Worm (Caenorhabditis elegans) whole organism, young adult: ENCODE results near the gene srw-13.
A peak's percentile ranks its signal among the peaks of the same experiment; 100 is the strongest.

Experiments
- B0019.2 ChIP-seq: fragments of 200-800 bp; sonication (Bioruptor generic); conservative IDR thresholded peaks from 2 replicates; pipeline ENCODE4 v1.3.6; 2022; ENCODE audit warnings: missing genetic modification reagents, missing genetic modification characterization, missing compliant biosample characterization
- D2030.7 ChIP-seq: fragments of 200-800 bp; sonication (Bioruptor generic); IDR thresholded peaks from 2 replicates; pipeline ENCODE4 v1.3.6; 2022; ENCODE audit warnings: missing genetic modification reagents, missing genetic modification characterization, missing compliant biosample characterization
- F10E7.11 ChIP-seq: sonication (generic microtip); optimal IDR thresholded peaks from 2 replicates; lab custom pipeline; 2017; ENCODE audit warnings: mild to moderate bottlenecking, missing genetic modification characterization, moderate library complexity, missing compliant biosample characterization
- F23B12.7 ChIP-seq: sonication (generic microtip); optimal IDR thresholded peaks from 2 replicates; lab custom pipeline; 2017; ENCODE audit warnings: missing genetic modification characterization, mild to moderate bottlenecking, missing compliant biosample characterization, antibody characterized with exemption, moderate library complexity; ENCODE audit not compliant: insufficient read depth
- F33H1.4 ChIP-seq: fragments of 200-800 bp; sonication (Bioruptor generic); IDR thresholded peaks from 2 replicates; pipeline ENCODE4 v1.3.6; 2022; ENCODE audit warnings: missing genetic modification reagents, missing genetic modification characterization, missing compliant biosample characterization
- F49E8.2 ChIP-seq: sonication (generic microtip); optimal IDR thresholded peaks from 3 replicates; lab custom pipeline; 2017; ENCODE audit warnings: missing genetic modification characterization, mild to moderate bottlenecking, missing compliant biosample characterization, antibody characterized with exemption, moderate library complexity; ENCODE audit not compliant: insufficient read depth
- F52B5.7 ChIP-seq: sonication (generic microtip); optimal IDR thresholded peaks from 2 replicates; lab custom pipeline; 2016; ENCODE audit warnings: mild to moderate bottlenecking, missing genetic modification characterization, missing compliant biosample characterization
- F55B11.4 ChIP-seq: sonication (generic microtip); optimal IDR thresholded peaks from 2 replicates; lab custom pipeline; 2016; ENCODE audit warnings: missing compliant biosample characterization, missing genetic modification characterization, borderline replicate concordance; ENCODE audit not compliant: insufficient read depth
- T26A5.8 ChIP-seq: sonication (generic microtip); optimal IDR thresholded peaks from 2 replicates; lab custom pipeline; 2016; ENCODE audit warnings: missing genetic modification characterization, missing compliant biosample characterization
- akir-1 ChIP-seq: fragments of 200-800 bp; sonication (Bioruptor generic); optimal IDR thresholded peaks from 2 replicates; lab custom pipeline; 2018; ENCODE audit warnings: mild to moderate bottlenecking, missing genetic modification characterization, moderate library complexity, missing compliant biosample characterization
- aptf-2 ChIP-seq: fragments of 200-800 bp; sonication (Bioruptor generic); conservative IDR thresholded peaks from 2 replicates; pipeline ENCODE4 v1.3.6; 2022; ENCODE audit warnings: missing genetic modification reagents, missing genetic modification characterization, missing compliant biosample characterization
- aptf-3 ChIP-seq: fragments of 200-800 bp; sonication (Bioruptor generic); IDR thresholded peaks from 2 replicates; pipeline ENCODE4 v1.3.6; 2022; ENCODE audit warnings: missing genetic modification characterization, missing compliant biosample characterization
- athp-1 ChIP-seq: sonication (generic microtip); optimal IDR thresholded peaks from 2 replicates; lab custom pipeline; 2017; ENCODE audit warnings: mild to moderate bottlenecking, missing genetic modification characterization, missing compliant biosample characterization
- bed-1 ChIP-seq: fragments of 200-800 bp; sonication (Bioruptor generic); IDR thresholded peaks from 2 replicates; pipeline ENCODE4 v1.3.6; 2022; ENCODE audit warnings: missing genetic modification reagents, missing genetic modification characterization, missing compliant biosample characterization
- cebp-1 ChIP-seq, 2 experiments: fragments of 200-800 bp in 1 of 2; sonication (Bioruptor generic) in 1 of 2; sonication (generic microtip) in 1 of 2; IDR thresholded peaks in 1 of 2; optimal IDR thresholded peaks in 1 of 2; 2 replicates each; pipeline versions ENCODE4 v1.3.6 to Lab custom; 2017 to 2022; ENCODE audit warnings: missing compliant biosample characterization in 2 of 2, missing genetic modification characterization in 2 of 2, mild to moderate bottlenecking in 1 of 2, missing genetic modification reagents in 1 of 2, moderate library complexity in 1 of 2
- ceh-100 ChIP-seq: fragments of 200-800 bp; sonication (Bioruptor generic); IDR thresholded peaks from 2 replicates; pipeline ENCODE4 v1.3.6; 2022; ENCODE audit warnings: missing genetic modification reagents, missing genetic modification characterization, missing compliant biosample characterization
- ceh-79 ChIP-seq: sonication (generic microtip); optimal IDR thresholded peaks from 2 replicates; lab custom pipeline; 2017; ENCODE audit warnings: mild to moderate bottlenecking, missing genetic modification characterization, missing compliant biosample characterization
- dox-1 ChIP-seq: fragments of 200-800 bp; sonication (Bioruptor generic); IDR thresholded peaks from 2 replicates; pipeline ENCODE4 v1.3.6; 2022; ENCODE audit warnings: missing genetic modification reagents, missing genetic modification characterization, missing compliant biosample characterization
- egl-44 ChIP-seq: fragments of 200-800 bp; sonication (Bioruptor generic); IDR thresholded peaks from 2 replicates; pipeline ENCODE4 v1.3.6; 2022; ENCODE audit warnings: missing genetic modification reagents, missing genetic modification characterization, missing compliant biosample characterization
- egrh-3 ChIP-seq: fragments of 200-800 bp; sonication (Bioruptor generic); IDR thresholded peaks from 2 replicates; pipeline ENCODE4 v1.3.6; 2022; ENCODE audit warnings: missing genetic modification reagents, missing genetic modification characterization, missing compliant biosample characterization
- ekl-4 ChIP-seq: fragments of 200-800 bp; sonication (Bioruptor generic); IDR thresholded peaks from 2 replicates; pipeline ENCODE4 v1.3.6; 2022; ENCODE audit warnings: missing genetic modification reagents, missing genetic modification characterization, missing compliant biosample characterization
- hlh-12 ChIP-seq: sonication (generic microtip); optimal IDR thresholded peaks from 2 replicates; lab custom pipeline; 2016; ENCODE audit warnings: missing genetic modification characterization, missing compliant biosample characterization
- hmg-20 ChIP-seq: fragments of 200-800 bp; sonication (Bioruptor generic); IDR thresholded peaks from 2 replicates; pipeline ENCODE4 v1.3.6; 2022; ENCODE audit warnings: missing genetic modification reagents, missing genetic modification characterization, missing compliant biosample characterization
- hsf-1 ChIP-seq: fragments of 200-800 bp; sonication (Bioruptor generic); IDR thresholded peaks from 2 replicates; pipeline ENCODE4 v1.3.6; 2022; ENCODE audit warnings: missing genetic modification reagents, missing genetic modification characterization, missing compliant biosample characterization
- let-526 ChIP-seq: fragments of 200-800 bp; sonication (Bioruptor generic); IDR thresholded peaks from 2 replicates; pipeline ENCODE4 v1.3.6; 2022; ENCODE audit warnings: missing genetic modification reagents, missing genetic modification characterization, missing compliant biosample characterization
- lin-40 ChIP-seq: sonication (generic microtip); optimal IDR thresholded peaks from 2 replicates; lab custom pipeline; 2016; ENCODE audit warnings: missing genetic modification characterization, mild to moderate bottlenecking, missing compliant biosample characterization, missing genotype, missing genetic modification reagents
- lin-54 ChIP-seq: fragments of 200-800 bp; sonication (Bioruptor generic); optimal IDR thresholded peaks from 2 replicates; lab custom pipeline; 2018; ENCODE audit warnings: mild to moderate bottlenecking, missing genetic modification characterization, missing compliant biosample characterization
- madf-3 ChIP-seq: fragments of 200-800 bp; sonication (Bioruptor generic); IDR thresholded peaks from 2 replicates; pipeline ENCODE4 v1.3.6; 2022; ENCODE audit warnings: missing genetic modification reagents, missing genetic modification characterization, missing compliant biosample characterization
- madf-6 ChIP-seq: fragments of 200-800 bp; sonication (Bioruptor generic); IDR thresholded peaks from 2 replicates; pipeline ENCODE4 v1.3.6; 2022; ENCODE audit warnings: missing genetic modification reagents, missing genetic modification characterization, missing compliant biosample characterization
- madf-8 ChIP-seq: fragments of 200-800 bp; sonication (Bioruptor generic); conservative IDR thresholded peaks from 2 replicates; pipeline ENCODE4 v1.3.6; 2022; ENCODE audit warnings: missing genetic modification reagents, missing genetic modification characterization, missing compliant biosample characterization
- mcd-1 ChIP-seq: fragments of 200-800 bp; sonication (Bioruptor generic); IDR thresholded peaks from 2 replicates; pipeline ENCODE4 v1.3.6; 2022; ENCODE audit warnings: missing genetic modification reagents, missing genetic modification characterization, missing compliant biosample characterization
- nfya-1 ChIP-seq: sonication (generic microtip); optimal IDR thresholded peaks from 2 replicates; lab custom pipeline; 2017; ENCODE audit warnings: antibody characterized with exemption, missing compliant biosample characterization, missing genetic modification characterization, borderline replicate concordance; ENCODE audit not compliant: insufficient read depth
- pbrm-1 ChIP-seq: fragments of 200-800 bp; sonication (Bioruptor generic); IDR thresholded peaks from 2 replicates; pipeline ENCODE4 v1.3.6; 2022; ENCODE audit warnings: missing genetic modification reagents, missing genetic modification characterization, missing compliant biosample characterization
- rcor-1 ChIP-seq: fragments of 200-800 bp; sonication (Bioruptor generic); IDR thresholded peaks from 2 replicates; pipeline ENCODE4 v1.3.6; 2022; ENCODE audit warnings: missing genetic modification reagents, missing genetic modification characterization, missing compliant biosample characterization
- rec-8 ChIP-seq, 2 experiments: sonication (generic microtip); optimal IDR thresholded peaks; 2 replicates each; lab custom pipeline; 2016; ENCODE audit warnings: mild to moderate bottlenecking in 2 of 2, missing genetic modification characterization in 2 of 2, missing genetic modification reagents in 2 of 2, missing genotype in 2 of 2, missing biosample characterization in 1 of 2, missing compliant biosample characterization in 1 of 2, moderate library complexity in 1 of 2
- somi-1 ChIP-seq: fragments of 200-800 bp; sonication (Bioruptor generic); optimal IDR thresholded peaks from 2 replicates; lab custom pipeline; 2018; ENCODE audit warnings: mild to moderate bottlenecking, missing genetic modification characterization, missing compliant biosample characterization
- sptf-2 ChIP-seq: fragments of 200-800 bp; sonication (Bioruptor generic); optimal IDR thresholded peaks from 2 replicates; lab custom pipeline; 2018; ENCODE audit warnings: mild to moderate bottlenecking, missing genetic modification characterization, missing compliant biosample characterization
- tbp1 ChIP-seq: fragments of 200-800 bp; sonication (Bioruptor generic); optimal IDR thresholded peaks from 2 replicates; lab custom pipeline; 2018; ENCODE audit warnings: mild to moderate bottlenecking, missing genetic modification characterization, missing compliant biosample characterization
- tlf-1 ChIP-seq: fragments of 200-800 bp; sonication (Bioruptor generic); optimal IDR thresholded peaks from 2 replicates; lab custom pipeline; 2018; ENCODE audit warnings: mild to moderate bottlenecking, missing genetic modification characterization, missing compliant biosample characterization
- unc-130 ChIP-seq: sonication (generic microtip); optimal IDR thresholded peaks from 2 replicates; lab custom pipeline; 2016; ENCODE audit warnings: missing genetic modification reagents, missing genetic modification characterization, missing compliant biosample characterization
- ztf-26 ChIP-seq: sonication (generic microtip); optimal IDR thresholded peaks from 2 replicates; lab custom pipeline; 2017; ENCODE audit warnings: missing genetic modification characterization, missing compliant biosample characterization
- ztf-28 ChIP-seq: fragments of 200-800 bp; sonication (Bioruptor generic); IDR thresholded peaks from 2 replicates; pipeline ENCODE4 v1.3.6; 2022; ENCODE audit warnings: missing genetic modification reagents, missing genetic modification characterization, missing compliant biosample characterization

The srw-13 gene

ce11 chrV:15184097-15185040 is 47.9 kb upstream of the srw-13 start, which contains the start of gene Y75B12B.1 (continued):
- TF ChIP-seq ztf-28 (0 out of 2 replicates have a peak, but pooled peaks have one; percentile 57), F33H1.4 (GFP tag; lab: Robert Waterston, UW) (peak; percentile 67), ekl-4 (0 out of 2 replicates have a peak, but pooled peaks have one; percentile 52), lin-54 (GFP tag; lab: Kevin White, UChicago) (peak; percentile 67), pbrm-1 (GFP tag; lab: Robert Waterston, UW) (peak; percentile 69; the same call in 1 of the 2 replicates), aptf-2 (GFP tag; lab: Robert Waterston, UW) (no peak), D2030.7 (peak; percentile 89), dox-1 (peak; percentile 68), tlf-1 (GFP tag; lab: Kevin White, UChicago) (peak; percentile 77), unc-130 (peak; percentile 2), rec-8 (tag; optimal IDR thresholded peaks at IDR 0.05; lab: Kevin White, UChicago) (peak in 1 of 2 experiments; percentile 29), F49E8.2 (peak; percentile 71), ceh-100 (peak; percentile 79), nfya-1 (tag; lab: Kevin White, UChicago) (no peak), madf-8 (GFP tag; lab: Robert Waterston, UW) (peak; percentile 66), ztf-26 (tag; lab: Kevin White, UChicago) (no peak), lin-40 (tag; lab: Kevin White, UChicago) (no peak), madf-6 (GFP tag; lab: Robert Waterston, UW) (peak; percentile 94), bed-1 (GFP tag; lab: Robert Waterston, UW) (no peak), madf-3 (GFP tag; lab: Robert Waterston, UW) (0 out of 2 replicates have a peak, but pooled peaks have one; percentile 24)

ce11 chrV:15186259-15186927 is 45.9 kb upstream of the srw-13 start, which contains the start of gene Y75B12B.3:
Gene Y75B12B.3, minus strand, starts transcription at chrV:15186279.
- TF ChIP-seq aptf-3 (GFP tag; lab: Robert Waterston, UW) (no peak), let-526 (no peak), F10E7.11 (no peak), F23B12.7 (tag; lab: Kevin White, UChicago) (no peak), akir-1 (GFP tag; lab: Kevin White, UChicago) (no peak), B0019.2 (GFP tag; lab: Robert Waterston, UW) (no peak), nfya-1 (tag; lab: Kevin White, UChicago) (no peak), mcd-1 (GFP tag; lab: Robert Waterston, UW) (peak; percentile 51), rec-8 (tag; optimal IDR thresholded peaks at IDR 0.05; lab: Kevin White, UChicago) (peak in 1 of 2 experiments; percentile 22), rcor-1 (GFP tag; lab: Robert Waterston, UW) (peak; percentile 5; the same call in 1 of the 2 replicates), ceh-79 (tag; lab: Kevin White, UChicago) (peak; percentile 73), aptf-2 (GFP tag; lab: Robert Waterston, UW) (no peak), F55B11.4 (tag; lab: Kevin White, UChicago) (no peak), F33H1.4 (GFP tag; lab: Robert Waterston, UW) (no peak), T26A5.8 (tag; lab: Kevin White, UChicago) (peak; percentile 24), egl-44 (GFP tag; lab: Robert Waterston, UW) (0 out of 2 replicates have a peak, but pooled peaks have one; percentile 17), sptf-2 (no peak), egrh-3 (GFP tag; lab: Robert Waterston, UW) (peak; percentile 18; the same call in 1 of the 2 replicates), hmg-20 (no peak), cebp-1 (GFP tag; IDR thresholded peaks at IDR 0.05; lab: Robert Waterston, UW) (no peak), cebp-1 (tag; optimal IDR thresholded peaks at IDR 0.05; lab: Kevin White, UChicago) (peak; percentile 29), hlh-12 (no peak), madf-8 (GFP tag; lab: Robert Waterston, UW) (peak; percentile 10; the same call in 1 of the 2 replicates), F52B5.7 (tag; lab: Kevin White, UChicago) (no peak), hsf-1 (GFP tag; lab: Robert Waterston, UW) (peak; percentile 83), bed-1 (GFP tag; lab: Robert Waterston, UW) (no peak), tbp1 (GFP tag; lab: Kevin White, UChicago) (peak; percentile 42), somi-1 (GFP tag; lab: Kevin White, UChicago) (no peak), athp-1 (tag; lab: Kevin White, UChicago) (peak; percentile 46)
